Worm (Caenorhabditis elegans): ENCODE data around the gene msp-50.
"Not testable (repeated sequence)": the region's sequence is repeated elsewhere in the genome, so short reads cannot be mapped to it uniquely, and the experiment has no call there.

The msp-50 gene

DNA sequence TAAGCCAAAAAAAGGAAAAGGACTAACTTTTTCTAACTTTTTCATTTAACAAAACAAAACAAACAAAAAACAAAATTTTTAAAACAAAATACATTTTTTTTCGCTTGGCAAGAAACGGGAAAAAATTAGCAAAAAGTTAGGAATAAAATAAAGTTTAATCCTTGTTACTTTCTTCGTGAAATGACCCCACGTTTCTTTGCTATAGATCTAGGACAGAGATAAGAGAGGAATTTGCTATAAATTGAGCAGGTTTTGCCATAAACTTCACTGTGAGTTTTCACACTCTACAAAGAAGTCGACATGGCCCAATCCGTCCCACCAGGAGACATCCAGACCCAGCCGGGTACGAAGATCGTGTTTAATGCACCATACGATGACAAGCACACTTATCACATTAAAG is at the start of gene msp-50:
Gene msp-50 (plus strand): TSS at position 301 of the 400 bp plus-strand sequence.
- TF ChIP-seq pqm-1 (tag; optimal IDR thresholded peaks at IDR 0.05) (no peak), unc-62 (GFP tag; optimal IDR thresholded peaks at IDR 0.05) (no peak), snpc-4 (tag; optimal IDR thresholded peaks at IDR 0.05) (no peak), sea-2 (GFP tag; optimal IDR thresholded peaks at IDR 0.05) (no peak), mml-1 (tag; optimal IDR thresholded peaks at IDR 0.05) (no peak), nhr-12 (tag; optimal IDR thresholded peaks at IDR 0.05) (no peak), nhr-237 (tag; optimal IDR thresholded peaks at IDR 0.05) (no peak), R02D3.7 (tag; optimal IDR thresholded peaks at IDR 0.05) (no peak), aly-2 (tag; optimal IDR thresholded peaks at IDR 0.05) (no peak)

DNA sequence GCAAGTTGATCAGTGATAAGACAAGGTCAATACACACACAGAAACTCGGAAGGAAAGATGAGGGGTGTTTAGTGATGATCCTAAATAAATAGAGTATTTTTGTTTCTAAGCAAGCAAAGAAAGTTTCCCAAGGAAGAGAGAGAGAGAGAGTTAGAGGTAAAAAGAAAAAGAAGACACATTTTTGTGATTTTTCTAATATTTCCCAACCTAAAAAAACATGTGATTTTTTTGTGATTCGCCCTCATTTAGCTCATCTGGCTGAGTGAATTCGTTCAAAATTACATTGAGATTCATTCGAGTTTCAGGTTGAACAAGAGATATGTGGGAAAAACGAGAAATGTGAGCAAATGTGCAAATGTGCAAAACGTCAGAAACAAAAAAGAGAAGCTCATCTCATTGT is 48.8 kb upstream of the msp-50 start, which contains the start of gene srb-16:
Gene srb-16 (minus strand): TSS at position 101 of the 400 bp plus-strand sequence.
- TF ChIP-seq snpc-4 (tag; optimal IDR thresholded peaks at IDR 0.05) (no peak), nhr-12 (tag; optimal IDR thresholded peaks at IDR 0.05) (no peak), egl-27 (tag; optimal IDR thresholded peaks at IDR 0.05) (no peak), fos-1 (tag; optimal IDR thresholded peaks at IDR 0.05) (no peak), lin-39 (tag; optimal IDR thresholded peaks at IDR 0.05) (no peak), skn-1 (tag; optimal IDR thresholded peaks at IDR 0.05) (no peak)

DNA sequence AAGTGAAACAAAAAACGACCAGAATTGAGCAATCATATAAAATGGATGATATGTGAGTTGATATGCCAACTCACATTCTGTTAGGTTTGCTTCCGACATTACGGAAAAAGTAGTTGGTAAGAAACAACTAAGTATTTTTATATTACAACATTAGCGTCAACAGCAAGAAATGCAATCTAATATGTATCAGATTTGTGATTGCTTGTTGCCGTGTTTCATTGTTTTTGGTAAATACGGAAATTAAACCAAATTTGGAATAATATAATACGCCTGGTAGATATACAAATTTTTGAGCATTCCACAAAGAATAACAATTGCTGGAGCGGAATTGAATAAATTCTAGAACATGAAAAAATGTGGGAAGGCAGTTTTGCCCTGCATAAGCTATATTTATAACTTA is 45.1 kb upstream of the msp-50 start, which contains the start of gene srb-12:
Gene srb-12 (minus strand): TSS at position 101 of the 400 bp plus-strand sequence.
- TF ChIP-seq tbx-2 (tag; optimal IDR thresholded peaks at IDR 0.05), result no peak
- TF ChIP-seq nhr-77 (tag; optimal IDR thresholded peaks at IDR 0.05), result no peak
- no peak for TF ChIP-seq egl-5 (tag; optimal IDR thresholded peaks at IDR 0.05)
- TF ChIP-seq ztf-4 (tag; optimal IDR thresholded peaks at IDR 0.05), result no peak
- no peak for TF ChIP-seq ceh-9 (tag; optimal IDR thresholded peaks at IDR 0.05)
- no peak for TF ChIP-seq nhr-237 (tag; optimal IDR thresholded peaks at IDR 0.05)
- no peak for TF ChIP-seq pha-4 (tag; optimal IDR thresholded peaks at IDR 0.05)
- no peak for TF ChIP-seq aly-2 (tag; optimal IDR thresholded peaks at IDR 0.05)
- TF ChIP-seq ama-1 (optimal IDR thresholded peaks at IDR 0.05), result no peak
- TF ChIP-seq elt-2 (tag; optimal IDR thresholded peaks at IDR 0.05), result no peak

DNA sequence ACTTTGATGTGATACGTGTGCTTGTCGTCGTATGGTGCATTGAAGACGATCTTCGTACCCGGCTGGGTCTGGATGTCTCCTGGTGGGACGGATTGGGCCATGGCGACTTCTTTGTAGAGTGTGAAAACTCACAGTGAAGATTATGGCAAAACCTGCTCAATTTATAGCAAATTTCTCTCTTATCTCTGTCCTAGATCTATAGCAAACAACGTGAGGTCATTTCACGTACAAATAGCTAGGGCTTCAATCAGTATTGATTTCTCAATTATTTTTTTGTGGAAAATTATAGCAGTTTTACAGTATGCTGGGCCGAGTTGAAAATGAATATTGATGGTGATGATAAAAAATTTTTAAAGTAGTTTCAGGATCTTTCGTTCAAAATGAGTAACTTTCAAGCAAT is 42.6 kb upstream of the msp-50 start, which contains the start of gene msp-45:
Gene msp-45 (minus strand): TSS at position 101 of the 400 bp plus-strand sequence.
- no peak for TF ChIP-seq nhr-11 (tag; optimal IDR thresholded peaks at IDR 0.05)
- TF ChIP-seq nhr-67 (tag; optimal IDR thresholded peaks at IDR 0.05), result no peak
- TF ChIP-seq daf-12 (tag; optimal IDR thresholded peaks at IDR 0.05), result no peak
- TF ChIP-seq nhr-237 (tag; optimal IDR thresholded peaks at IDR 0.05), result no peak
- TF ChIP-seq egl-5 (tag; optimal IDR thresholded peaks at IDR 0.05), result no peak
- no peak for TF ChIP-seq lin-15B (tag; optimal IDR thresholded peaks at IDR 0.05)

- TF ChIP-seq nhr-12 (tag; optimal IDR thresholded peaks at IDR 0.05), result no peak
- no peak for TF ChIP-seq ztf-11 (tag; optimal IDR thresholded peaks at IDR 0.05)
- no peak for TF ChIP-seq elt-1 (tag; optimal IDR thresholded peaks at IDR 0.05)
- no peak for TF ChIP-seq ceh-9 (tag; optimal IDR thresholded peaks at IDR 0.05)
- TF ChIP-seq lin-15B (tag; optimal IDR thresholded peaks at IDR 0.05), result no peak
- TF ChIP-seq egl-27 (tag; optimal IDR thresholded peaks at IDR 0.05), result no peak
- TF ChIP-seq lsy-12 (tag; optimal IDR thresholded peaks at IDR 0.05), result no peak
- no peak for TF ChIP-seq lin-39 (tag; optimal IDR thresholded peaks at IDR 0.05)
- TF ChIP-seq fos-1 (tag; optimal IDR thresholded peaks at IDR 0.05), result no peak
- no peak for TF ChIP-seq R02D3.7 (tag; optimal IDR thresholded peaks at IDR 0.05)
Observed at ce11 chrII:5157525-5157924, 42.1 kb upstream of the msp-50 start, which contains the start of gene srb-13. TSS of gene srb-13 (minus strand) at chrII:5157625.

DNA sequence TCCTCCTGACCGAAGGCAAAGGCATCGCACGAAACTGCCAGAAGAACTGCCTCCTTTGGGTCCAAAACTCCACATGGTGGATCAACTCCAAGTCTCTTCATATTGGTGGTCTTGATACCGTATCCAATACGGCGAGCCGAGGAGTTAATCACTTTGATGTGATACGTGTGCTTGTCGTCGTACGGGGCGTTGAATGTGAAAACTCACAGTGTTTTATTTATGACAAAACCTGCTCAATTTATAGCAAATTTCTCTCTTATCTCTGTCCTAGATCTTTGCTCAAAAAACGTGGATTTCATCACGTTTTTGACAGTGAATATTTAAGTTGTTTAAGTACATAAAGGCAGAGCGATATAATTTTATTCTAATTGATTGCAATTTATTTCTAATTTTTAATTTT is 40.8 kb upstream of the msp-50 start, which contains the start of gene F58A6.9:
Gene F58A6.9 (minus strand): TSS at position 101 of the 400 bp plus-strand sequence.
- not testable (repeated sequence) for TF ChIP-seq aly-2, eor-1, hmg-11 (tag; optimal IDR thresholded peaks at IDR 0.05)

DNA sequence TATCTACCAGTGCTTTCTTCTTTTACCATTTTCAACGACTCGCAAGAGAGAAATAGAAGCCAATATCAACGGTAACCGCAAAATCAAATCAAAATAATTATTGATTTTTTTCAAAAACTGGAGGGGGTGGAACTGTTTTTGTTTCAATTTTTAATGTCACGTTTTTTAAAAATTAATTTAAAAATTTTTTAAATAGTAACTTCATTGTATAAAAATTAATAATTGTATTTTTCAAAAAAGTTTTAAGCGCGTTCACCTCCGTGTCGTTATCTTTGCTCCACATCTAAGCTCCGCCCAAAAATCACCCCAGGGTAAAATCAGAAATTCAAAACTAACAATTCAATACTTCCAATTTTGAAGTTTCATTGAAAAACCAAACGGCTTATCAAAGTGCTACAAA is 38.5 kb upstream of the msp-50 start, which contains the start of gene C27D6.11:
Gene C27D6.11 (minus strand): TSS at position 101 of the 400 bp plus-strand sequence.
- no peak for TF ChIP-seq fkh-2 (tag; optimal IDR thresholded peaks at IDR 0.05)
- TF ChIP-seq pqm-1 (tag; optimal IDR thresholded peaks at IDR 0.05), result no peak
- TF ChIP-seq ceh-82 (tag; optimal IDR thresholded peaks at IDR 0.05), result no peak
- no peak for TF ChIP-seq mdl-1 (tag; optimal IDR thresholded peaks at IDR 0.05)
- TF ChIP-seq daf-12 (tag; optimal IDR thresholded peaks at IDR 0.05), result no peak
- no peak for TF ChIP-seq nhr-23 (tag; optimal IDR thresholded peaks at IDR 0.05)
- no peak for TF ChIP-seq pha-4 (tag; optimal IDR thresholded peaks at IDR 0.05)
- no peak for TF ChIP-seq ztf-4 (tag; optimal IDR thresholded peaks at IDR 0.05)
- TF ChIP-seq mml-1 (tag; optimal IDR thresholded peaks at IDR 0.05), result no peak
- no peak for TF ChIP-seq hmg-11 (tag; optimal IDR thresholded peaks at IDR 0.05)
- TF ChIP-seq ceh-9 (tag; optimal IDR thresholded peaks at IDR 0.05), result no peak
- TF ChIP-seq egl-5 (tag; optimal IDR thresholded peaks at IDR 0.05), result no peak
- TF ChIP-seq elt-3 (tag; optimal IDR thresholded peaks at IDR 0.05), result no peak
- TF ChIP-seq R02D3.7 (tag; optimal IDR thresholded peaks at IDR 0.05), result no peak
- TF ChIP-seq ztf-11 (tag; optimal IDR thresholded peaks at IDR 0.05), result no peak
- TF ChIP-seq tbx-2 (tag; optimal IDR thresholded peaks at IDR 0.05), result no peak
- no peak for TF ChIP-seq nhr-11 (tag; optimal IDR thresholded peaks at IDR 0.05)
- TF ChIP-seq nhr-28 (tag; optimal IDR thresholded peaks at IDR 0.05), result no peak
- TF ChIP-seq sea-2 (GFP tag; optimal IDR thresholded peaks at IDR 0.05), result no peak
- TF ChIP-seq jun-1 (tag; optimal IDR thresholded peaks at IDR 0.05), result no peak

Data from whole organism, L3 larva.